Fruit fly (Drosophila melanogaster) S2 (cell line): ENCODE data around the gene Vsx2.

Experiments used
- CG8478 ChIP-seq: fragments of >200 bp; optimal IDR thresholded peaks from 2 replicates; lab custom pipeline; 2018
- CTCF ChIP-seq, 2 experiments: fragments of >200 bp; optimal IDR thresholded peaks; 2 replicates each; lab custom pipeline; 2018

DNA sequence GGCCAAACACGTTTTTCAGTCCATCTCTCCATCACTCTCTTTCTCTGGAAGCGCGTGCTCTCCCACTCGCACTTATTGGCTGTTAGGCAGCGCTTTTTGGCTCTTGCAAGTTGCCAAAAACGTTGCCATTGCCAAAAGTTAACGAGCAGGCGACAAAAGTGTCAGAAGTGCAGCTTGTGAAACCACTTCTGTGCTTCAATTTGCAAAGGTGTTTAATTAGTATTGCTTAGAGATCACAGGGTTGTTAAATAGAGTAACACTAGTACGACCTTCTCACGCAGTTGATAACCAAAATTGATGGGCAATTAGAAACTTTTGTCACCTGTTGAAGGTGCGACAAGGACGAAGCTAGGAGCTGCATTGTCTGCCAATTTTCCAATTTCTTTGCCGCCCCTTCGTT, 48.5 kb upstream of the Vsx2 start:
- TF ChIP-seq CTCF (optimal IDR thresholded peaks at IDR 0.05; lab: Kevin White, UChicago) (no peak), CG8478 (lab: Kevin White, UChicago) (no peak)
